Fruit fly (Drosophila melanogaster) whole organism, wandering third instar larva: ENCODE data around the gene CG16953.

Experiments used
- CG9705 ChIP-seq: fragments of 200-800 bp; sonication (Bioruptor generic); optimal IDR thresholded peaks from 2 replicates; lab custom pipeline; 2018; ENCODE audit warnings: missing biosample characterization, mild to moderate bottlenecking, missing genetic modification characterization
- CrebA ChIP-seq: fragments of 200-800 bp; sonication (Bioruptor generic); optimal IDR thresholded peaks from 2 replicates; lab custom pipeline; 2016; ENCODE audit warnings: missing biosample characterization, mild to moderate bottlenecking, missing genetic modification characterization, borderline replicate concordance
- Dif ChIP-seq: fragments of 200-275, 200-300 bp; sonication (Bioruptor generic); optimal IDR thresholded peaks from 2 replicates; lab custom pipeline; 2018; ENCODE audit warnings: missing biosample characterization, missing genetic modification characterization; ENCODE audit not compliant: partially characterized antibody
- GATAd ChIP-seq: sonication (Bioruptor generic); optimal IDR thresholded peaks from 2 replicates; lab custom pipeline; 2016; ENCODE audit warnings: missing biosample characterization, missing genetic modification characterization
- HLH106 ChIP-seq: fragments of 200-800 bp; optimal IDR thresholded peaks from 3 replicates; lab custom pipeline; 2019; ENCODE audit warnings: missing biosample characterization, mild to moderate bottlenecking, missing genetic modification characterization, moderate library complexity
- Hnf4 ChIP-seq: fragments of 200-800 bp; sonication (Bioruptor generic); optimal IDR thresholded peaks from 2 replicates; lab custom pipeline; 2016; ENCODE audit warnings: missing biosample characterization, mild to moderate bottlenecking, missing genetic modification characterization
- Hr83 ChIP-seq: fragments of 200-300 bp; sonication (Bioruptor generic); optimal IDR thresholded peaks from 2 replicates; lab custom pipeline; 2016; ENCODE audit warnings: missing biosample characterization, mild to moderate bottlenecking, missing genetic modification characterization, moderate library complexity; ENCODE audit not compliant: poor library complexity, severe bottlenecking
- Jra ChIP-seq: sonication (Bioruptor generic); optimal IDR thresholded peaks from 2 replicates; lab custom pipeline; 2016; ENCODE audit warnings: missing biosample characterization, missing genetic modification characterization
- Mio ChIP-seq: sonication (Bioruptor generic); optimal IDR thresholded peaks from 2 replicates; lab custom pipeline; 2016; ENCODE audit warnings: missing biosample characterization, missing genetic modification characterization
- Myc ChIP-seq: fragments of >200 bp; optimal IDR thresholded peaks from 2 replicates; lab custom pipeline; 2017
- N ChIP-seq: fragments of >200 bp; optimal IDR thresholded peaks from 2 replicates; lab custom pipeline; 2018; ENCODE audit warnings: missing biosample characterization, missing external identifiers, missing genetic modification characterization
- OdsH ChIP-seq: fragments of 200-800 bp; sonication (Bioruptor generic); optimal IDR thresholded peaks from 2 replicates; lab custom pipeline; 2016; ENCODE audit warnings: missing biosample characterization, mild to moderate bottlenecking, missing genetic modification characterization
- Rel ChIP-seq, 2 experiments: fragments of 200-800 bp; sonication (Bioruptor generic) in 1 of 2; optimal IDR thresholded peaks; 2 replicates in 1 of 2; 3 replicates in 1 of 2; lab custom pipeline; 2016 to 2019; ENCODE audit warnings: mild to moderate bottlenecking in 2 of 2, missing biosample characterization in 2 of 2, missing genetic modification characterization in 2 of 2, moderate library complexity in 1 of 2
- Sp1 ChIP-seq: fragments of 200-800 bp; sonication (Bioruptor generic); optimal IDR thresholded peaks from 3 replicates; lab custom pipeline; 2019; ENCODE audit warnings: missing biosample characterization, mild to moderate bottlenecking, missing genetic modification characterization, moderate library complexity
- Vsx2 ChIP-seq: fragments of 200-300, 225-300 bp; sonication (Bioruptor generic); optimal IDR thresholded peaks from 2 replicates; lab custom pipeline; 2018; ENCODE audit warnings: missing biosample characterization, missing genetic modification characterization; ENCODE audit not compliant: partially characterized antibody
- br ChIP-seq: fragments of 200-800 bp; sonication (Bioruptor generic); optimal IDR thresholded peaks from 2 replicates; lab custom pipeline; 2016; ENCODE audit warnings: missing biosample characterization, missing genetic modification characterization
- brk ChIP-seq: fragments of 200-800 bp; sonication (Bioruptor generic); optimal IDR thresholded peaks from 2 replicates; lab custom pipeline; 2016; ENCODE audit warnings: missing biosample characterization, mild to moderate bottlenecking, missing genetic modification characterization
- dl ChIP-seq, 2 experiments: fragments of 175-275, 200-275 bp in 1 of 2; fragments of 200-275 bp in 1 of 2; sonication (Bioruptor generic); optimal IDR thresholded peaks; lab custom pipeline; 2018; ENCODE audit warnings: mild to moderate bottlenecking in 2 of 2, missing biosample characterization in 2 of 2, missing genetic modification characterization in 2 of 2, moderate library complexity in 2 of 2; ENCODE audit not compliant: partially characterized antibody in 2 of 2, insufficient read depth in 1 of 2
- dsf ChIP-seq: sonication (Bioruptor generic); optimal IDR thresholded peaks from 2 replicates; lab custom pipeline; 2016; ENCODE audit warnings: missing biosample characterization, missing genetic modification characterization, borderline replicate concordance
- ey ChIP-seq: fragments of 200-800 bp; sonication (Bioruptor generic); optimal IDR thresholded peaks from 2 replicates; lab custom pipeline; 2016; ENCODE audit warnings: missing biosample characterization, missing genetic modification characterization
- foxo ChIP-seq, 2 experiments: fragments of 200-800 bp; sonication (Bioruptor generic); optimal IDR thresholded peaks; 2 replicates in 1 of 2; 3 replicates in 1 of 2; lab custom pipeline; 2016 to 2017; ENCODE audit warnings: missing biosample characterization in 2 of 2, missing genetic modification characterization in 2 of 2
- h ChIP-seq: fragments of 200-800 bp; sonication (Bioruptor generic); optimal IDR thresholded peaks from 3 replicates; lab custom pipeline; 2016; ENCODE audit warnings: missing biosample characterization, mild to moderate bottlenecking, missing genetic modification characterization
- jim ChIP-seq: fragments of 175-275, 200-325 bp; sonication (Bioruptor generic); optimal IDR thresholded peaks from 2 replicates; lab custom pipeline; 2016; ENCODE audit warnings: missing biosample characterization, mild to moderate bottlenecking, missing genetic modification characterization
- lola ChIP-seq: fragments of >200 bp; optimal IDR thresholded peaks from 2 replicates; lab custom pipeline; 2017; ENCODE audit warnings: missing biosample characterization, missing genetic modification characterization
- pan ChIP-seq: fragments of >200 bp; optimal IDR thresholded peaks from 2 replicates; lab custom pipeline; 2017
- psq ChIP-seq: fragments of 200-800 bp; sonication (Bioruptor generic); optimal IDR thresholded peaks from 3 replicates; lab custom pipeline; 2017; ENCODE audit warnings: missing biosample characterization, mild to moderate bottlenecking, missing genetic modification characterization, moderate library complexity
- rgr ChIP-seq: fragments of 200-800 bp; sonication (Bioruptor generic); optimal IDR thresholded peaks from 3 replicates; lab custom pipeline; 2016; ENCODE audit warnings: missing biosample characterization, mild to moderate bottlenecking, missing genetic modification characterization
- sage ChIP-seq: fragments of 200-800 bp; sonication (Bioruptor generic); optimal IDR thresholded peaks from 2 replicates; lab custom pipeline; 2016; ENCODE audit warnings: missing biosample characterization, mild to moderate bottlenecking, missing genetic modification characterization
- usp ChIP-seq: fragments of >200 bp; optimal IDR thresholded peaks from 2 replicates; lab custom pipeline; 2017; ENCODE audit warnings: missing biosample characterization, missing genetic modification characterization
- woc ChIP-seq: sonication (Bioruptor generic); optimal IDR thresholded peaks from 2 replicates; lab custom pipeline; 2016; ENCODE audit warnings: missing biosample characterization, mild to moderate bottlenecking, missing genetic modification characterization

CG16953 gene

DNA sequence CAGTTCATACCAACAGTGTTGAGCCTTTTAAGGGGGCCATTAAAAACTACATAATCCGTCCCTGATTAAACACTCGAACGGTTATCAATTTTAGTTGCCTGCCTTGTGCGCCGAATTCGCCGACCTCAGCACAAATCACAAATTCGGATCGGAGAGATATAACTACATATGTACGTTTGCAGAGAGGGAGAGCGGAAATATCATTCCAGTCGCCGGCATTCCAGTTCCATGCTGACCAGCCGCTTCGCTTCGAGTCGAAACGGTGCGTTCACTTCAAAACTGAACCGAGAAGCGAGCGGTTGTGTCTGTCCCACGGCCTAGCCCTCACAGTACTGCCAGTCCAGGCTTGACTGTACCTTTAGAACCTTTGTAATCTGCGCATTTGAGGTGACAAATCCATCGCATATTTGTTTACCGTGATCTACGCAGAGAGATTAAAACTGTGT is 11.1 kb downstream of the CG16953 start:
- TF ChIP-seq Rel (GFP tag; optimal IDR thresholded peaks at IDR 0.05; lab: Kevin White, UChicago) (no peak), Rel (tag; optimal IDR thresholded peaks at IDR 0.05; lab: Kevin White, UChicago) (peak; percentile 14), Sp1 (peak; percentile 48), GATAd (GFP tag; lab: Kevin White, UChicago) (no peak), rgr (GFP tag; lab: Kevin White, UChicago) (peak; percentile 37), ey (peak; percentile 3), foxo (GFP tag; optimal IDR thresholded peaks at IDR 0.05; lab: Kevin White, UChicago) (peak in 1 of 2 experiments; percentile 47), Hr83 (GFP tag; lab: Kevin White, UChicago) (peak; percentile 80), Myc (lab: Kevin White, UChicago) (peak; percentile 15), CG9705 (no peak), Dif (GFP tag; lab: Kevin White, UChicago) (peak; percentile 73)
- TF ChIP-seq, all 38 proteins: peak for 8

DNA sequence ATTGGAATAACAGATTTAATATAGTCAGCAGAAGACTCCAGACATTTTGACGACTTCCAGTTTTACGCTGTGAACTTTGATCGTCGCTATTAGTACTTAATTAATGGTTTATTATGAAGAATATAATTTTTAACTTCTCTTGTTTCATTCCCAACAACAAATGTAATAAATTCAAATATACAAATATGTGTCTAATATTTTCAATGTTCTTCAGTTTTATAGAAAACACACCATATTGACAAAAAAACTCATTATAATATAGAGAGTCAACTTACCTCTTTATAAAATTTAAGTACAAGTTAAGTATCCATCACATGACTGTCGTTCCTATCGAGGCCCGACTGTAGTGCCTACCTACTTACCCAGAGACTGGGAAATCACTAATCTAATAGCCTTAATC is 12.3 kb downstream of the CG16953 start:
- no peak for TF ChIP-seq lola

DNA sequence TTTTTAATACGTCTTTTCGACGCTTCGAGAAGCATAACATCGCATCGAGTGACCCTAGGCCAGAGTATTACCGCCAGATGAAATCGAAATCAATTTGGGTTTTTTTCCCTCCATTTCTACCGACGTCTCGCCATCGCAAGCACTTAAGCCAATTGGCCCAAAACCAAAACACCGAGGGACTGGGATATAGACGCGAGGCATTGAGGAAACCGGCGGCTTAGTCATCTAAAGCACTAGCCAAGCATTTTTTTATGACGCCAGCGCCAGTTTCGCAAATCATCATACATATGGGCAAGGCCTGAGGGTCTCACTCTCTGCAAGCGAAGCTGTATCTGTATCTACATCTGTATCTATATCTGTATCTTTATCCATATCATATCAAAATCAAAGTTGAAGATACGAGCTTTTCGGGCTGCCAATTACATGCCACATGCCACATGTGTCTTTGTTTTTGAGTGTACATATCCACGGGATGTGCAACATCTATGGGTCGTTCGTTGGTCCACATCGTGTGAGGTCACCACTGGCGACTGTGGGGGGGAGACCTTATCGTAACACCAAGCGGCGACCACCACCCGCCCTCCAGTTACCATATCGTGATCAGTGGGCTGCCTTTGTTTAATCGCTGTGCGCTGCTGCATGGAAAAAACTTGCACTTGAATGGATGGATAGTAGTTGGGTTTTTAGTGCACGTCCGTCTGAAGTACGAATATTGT is 18.0 kb downstream of the CG16953 start:
- no peak for TF ChIP-seq Hnf4 (GFP tag; lab: Kevin White, UChicago)
- no peak for TF ChIP-seq rgr (GFP tag; lab: Kevin White, UChicago)
- no peak for TF ChIP-seq HLH106 (tag; lab: Kevin White, UChicago)
- TF ChIP-seq brk (GFP tag; lab: Kevin White, UChicago) = no peak
- TF ChIP-seq Mio (GFP tag; lab: Kevin White, UChicago) = no peak
- no peak for TF ChIP-seq Vsx2 (GFP tag; lab: Kevin White, UChicago)
- no peak for TF ChIP-seq pan (lab: Kevin White, UChicago)
- TF ChIP-seq usp (GFP tag; lab: Kevin White, UChicago) = no peak
- no peak for TF ChIP-seq woc (GFP tag; lab: Kevin White, UChicago)
- TF ChIP-seq foxo (GFP tag; optimal IDR thresholded peaks at IDR 0.05; lab: Kevin White, UChicago) = no peak
- no peak for TF ChIP-seq br (GFP tag; lab: Kevin White, UChicago)
- TF ChIP-seq OdsH (GFP tag; lab: Kevin White, UChicago) = no peak
- TF ChIP-seq CrebA (GFP tag; lab: Kevin White, UChicago) = no peak
- no peak for TF ChIP-seq psq (GFP tag; lab: Kevin White, UChicago)

DNA sequence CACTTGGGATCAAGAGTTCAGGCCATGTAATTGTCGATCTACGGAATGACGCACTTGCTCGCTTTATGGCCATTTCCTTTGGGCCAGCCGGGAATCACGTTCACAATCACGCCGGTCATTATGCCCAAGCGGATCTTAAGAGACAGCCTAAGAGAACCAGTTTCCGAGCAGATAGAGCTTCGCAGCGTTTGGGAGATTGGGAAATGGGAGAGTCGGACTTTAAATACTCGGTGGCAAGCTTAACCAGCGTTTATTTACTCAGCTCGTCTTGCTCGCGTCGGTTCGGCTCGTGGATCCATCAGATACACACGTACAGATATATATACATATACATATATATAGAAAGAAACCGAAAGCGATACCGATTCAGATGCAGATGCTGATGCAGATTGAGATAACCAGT is 20.1 kb downstream of the CG16953 start:
- TF ChIP-seq Dif (GFP tag; lab: Kevin White, UChicago) = peak; percentile 65
- TF ChIP-seq br (GFP tag; lab: Kevin White, UChicago) = peak; percentile 2
- no peak for TF ChIP-seq jim (GFP tag; lab: Kevin White, UChicago)
- peak; percentile 10 for TF ChIP-seq h (GFP tag; lab: Kevin White, UChicago)
- no peak for TF ChIP-seq dsf (GFP tag; lab: Kevin White, UChicago)
- no peak for TF ChIP-seq CG9705
- peak in 1 of 2 experiments; percentile 54 for TF ChIP-seq dl (GFP tag; optimal IDR thresholded peaks at IDR 0.05; lab: Kevin White, UChicago; ENCODE audit: insufficient read depth in 1 of 2, partially characterized antibody in 2 of 2)
- peak; percentile 10 for TF ChIP-seq Sp1
- TF ChIP-seq Rel (GFP tag; optimal IDR thresholded peaks at IDR 0.05; lab: Kevin White, UChicago) = peak; percentile 47
- TF ChIP-seq Rel (tag; optimal IDR thresholded peaks at IDR 0.05; lab: Kevin White, UChicago) = peak; percentile 51
- peak; percentile 32 for TF ChIP-seq sage (GFP tag; lab: Kevin White, UChicago)
- TF ChIP-seq OdsH (GFP tag; lab: Kevin White, UChicago) = peak; percentile 5

DNA sequence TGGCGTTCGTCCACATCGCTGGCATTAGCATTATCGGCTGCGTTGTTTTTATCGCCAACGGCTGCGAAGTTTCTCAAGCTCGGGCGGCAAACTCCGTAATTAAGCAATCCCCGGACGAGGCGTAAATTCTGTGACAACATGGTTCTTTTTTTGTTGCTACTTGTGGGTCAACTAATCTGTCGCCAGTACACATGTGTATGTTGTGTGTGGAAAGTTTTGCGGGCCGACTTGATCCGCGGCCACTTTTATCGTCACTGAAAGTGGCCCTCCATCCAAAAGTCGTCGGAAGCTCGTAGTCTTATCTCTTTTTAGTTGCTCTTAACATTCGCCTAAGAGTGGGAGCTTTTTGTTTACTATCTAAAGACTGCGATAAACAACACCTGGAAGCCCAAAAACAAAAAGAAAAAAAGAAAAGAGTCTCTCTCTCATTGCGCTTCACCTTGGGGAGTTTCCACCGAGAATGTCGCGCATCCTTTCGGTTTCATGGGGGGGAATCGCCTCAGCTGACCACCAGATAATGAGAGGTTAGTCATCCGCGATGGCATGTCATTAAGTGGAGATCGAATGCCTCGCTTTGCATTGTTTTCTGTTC is 21.7 kb downstream of the CG16953 start, which contains the start of gene CG10877:
Gene CG10877 (minus strand): TSS at position 238 of the 592 bp plus-strand sequence.
- TF ChIP-seq N (GFP tag; lab: Kevin White, UChicago) (no peak), Rel (GFP tag; optimal IDR thresholded peaks at IDR 0.05; lab: Kevin White, UChicago) (no peak), Rel (tag; optimal IDR thresholded peaks at IDR 0.05; lab: Kevin White, UChicago) (peak; percentile 27), usp (GFP tag; lab: Kevin White, UChicago) (no peak), dl (GFP tag; optimal IDR thresholded peaks at IDR 0.05; lab: Kevin White, UChicago; ENCODE audit: insufficient read depth in 1 of 2, partially characterized antibody in 2 of 2) (peak in 1 of 2 experiments; percentile 24), Jra (GFP tag; lab: Kevin White, UChicago) (peak; percentile 5), Sp1 (peak; percentile 3)
